Worm (Caenorhabditis elegans): ENCODE data around the gene set-3.

The set-3 gene

DNA sequence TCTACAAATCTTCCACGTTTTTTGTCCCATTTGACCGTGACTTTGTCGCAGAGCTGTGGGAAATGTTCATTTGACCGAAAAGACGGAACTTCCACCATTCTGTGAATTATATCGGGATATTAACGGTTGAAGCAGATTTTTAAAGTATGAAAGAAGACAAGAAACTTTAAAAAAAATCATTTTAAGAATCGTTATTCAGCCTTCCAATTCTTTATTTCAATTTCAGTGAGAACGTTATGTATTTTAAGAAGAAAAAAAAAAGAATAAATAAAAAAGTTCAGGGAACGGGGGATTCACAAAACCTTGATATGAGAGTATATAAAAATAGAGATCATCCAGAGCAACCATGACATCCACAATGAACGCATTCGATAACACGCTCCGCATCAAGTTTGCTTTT, at the start of gene set-3:
Gene set-3 (minus strand): TSS at position 101 of the 400 bp plus-strand sequence.
- TF ChIP-seq ets-7 (tag; optimal IDR thresholded peaks at IDR 0.05) (no peak), hmbx-1 (tag; optimal IDR thresholded peaks at IDR 0.05) (no peak), B0310.2 (tag; optimal IDR thresholded peaks at IDR 0.05) (no peak), sea-1 (GFP tag; conservative IDR thresholded peaks at IDR 0.05) (no peak), tbx-37 (GFP tag; conservative IDR thresholded peaks at IDR 0.05) (no peak), ceh-13 (GFP tag; optimal IDR thresholded peaks at IDR 0.05) (no peak), flt-1 (GFP tag; IDR thresholded peaks at IDR 0.05) (no peak), F13C5.2 (tag; optimal IDR thresholded peaks at IDR 0.05) (no peak), aly-1 (tag; optimal IDR thresholded peaks at IDR 0.05) (no peak), hnd-1 (tag; optimal IDR thresholded peaks at IDR 0.05) (no peak), hmg-4 (GFP tag; optimal IDR thresholded peaks at IDR 0.05) (no peak), ama-1 (optimal IDR thresholded peaks at IDR 0.05) (no peak)

DNA sequence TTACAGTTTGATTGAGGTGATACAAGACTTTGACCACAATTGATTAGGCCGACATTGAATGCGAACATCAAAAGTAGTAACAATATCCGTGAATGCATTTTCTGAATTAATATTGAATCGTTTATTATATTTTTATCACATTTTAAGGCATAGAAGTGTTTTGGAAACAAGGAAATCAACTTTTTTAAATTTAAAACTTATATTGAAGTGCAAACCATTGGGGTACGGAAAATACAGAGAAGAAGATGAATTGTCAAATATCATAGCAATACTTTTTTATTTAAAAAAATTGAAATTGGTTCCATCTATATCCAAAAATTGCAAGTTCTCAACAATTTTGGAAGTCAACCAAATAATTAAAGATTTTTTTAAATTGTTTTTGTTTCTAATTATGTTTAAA, 48.9 kb upstream of the set-3 start, which contains the start of gene T05G5.1:
Gene T05G5.1 (minus strand): TSS at position 101 of the 400 bp plus-strand sequence.
- no peak for TF ChIP-seq ceh-13 (GFP tag; optimal IDR thresholded peaks at IDR 0.05)
- TF ChIP-seq sea-1 (GFP tag; conservative IDR thresholded peaks at IDR 0.05), result no peak
- TF ChIP-seq aly-1 (tag; optimal IDR thresholded peaks at IDR 0.05), result no peak
- TF ChIP-seq flt-1 (GFP tag; IDR thresholded peaks at IDR 0.05), result no peak
- no peak for TF ChIP-seq tbx-11 (GFP tag; IDR thresholded peaks at IDR 0.05)

DNA sequence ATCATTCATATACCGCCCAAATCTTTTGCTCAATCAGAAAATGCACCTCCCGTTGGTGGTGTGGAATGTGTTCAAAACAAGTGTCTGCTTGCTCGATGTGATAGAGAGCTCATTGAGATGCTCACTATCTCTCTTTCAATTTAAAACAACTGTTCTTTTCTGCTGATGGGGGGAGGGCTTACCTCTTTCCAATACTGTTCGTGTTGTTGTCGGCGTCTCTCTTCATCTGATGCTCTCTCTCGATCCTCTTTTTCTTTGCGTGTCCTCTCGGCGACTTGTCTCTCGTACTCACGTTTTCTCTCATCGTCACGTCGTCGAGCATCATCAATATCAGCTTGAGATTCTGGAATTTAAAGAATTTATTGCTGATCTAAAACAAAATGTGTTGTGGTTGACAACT, 47.6 kb upstream of the set-3 start:
- TF ChIP-seq ceh-36 (tag; optimal IDR thresholded peaks at IDR 0.05), result no peak
- no peak for TF ChIP-seq ceh-13 (GFP tag; optimal IDR thresholded peaks at IDR 0.05)
- no peak for TF ChIP-seq aly-1 (tag; optimal IDR thresholded peaks at IDR 0.05)

DNA sequence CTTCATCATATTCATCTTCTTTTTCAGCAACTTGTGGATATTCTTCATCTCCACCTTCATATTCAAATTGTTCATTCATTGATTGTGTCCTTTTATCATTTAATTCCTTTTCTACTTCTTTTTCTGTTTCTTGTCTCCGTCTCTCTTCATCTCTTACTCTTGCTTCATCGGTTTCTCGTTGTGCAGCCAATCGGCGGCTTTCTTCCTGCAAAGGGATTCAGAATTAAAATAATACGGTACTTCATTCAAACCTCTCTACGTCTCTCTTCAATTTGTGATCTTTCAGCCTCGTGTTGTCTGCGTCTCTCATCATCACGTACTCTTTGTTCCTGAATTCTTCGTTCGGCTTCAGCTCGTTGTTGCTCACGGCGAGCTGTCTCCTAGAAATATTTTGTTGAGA, 46.3 kb upstream of the set-3 start:
- TF ChIP-seq hmg-4 (GFP tag; optimal IDR thresholded peaks at IDR 0.05), result no peak
- no peak for TF ChIP-seq aly-1 (tag; optimal IDR thresholded peaks at IDR 0.05)
- TF ChIP-seq tra-4 (tag; optimal IDR thresholded peaks at IDR 0.05), result no peak
- no peak for TF ChIP-seq pes-1 (GFP tag; IDR thresholded peaks at IDR 0.05)
- TF ChIP-seq ceh-36 (tag; optimal IDR thresholded peaks at IDR 0.05), result no peak
- no peak for TF ChIP-seq ama-1 (optimal IDR thresholded peaks at IDR 0.05)
- no peak for TF ChIP-seq tbx-11 (GFP tag; IDR thresholded peaks at IDR 0.05)
- TF ChIP-seq hnd-1 (tag; optimal IDR thresholded peaks at IDR 0.05), result no peak
- TF ChIP-seq tbx-37 (GFP tag; conservative IDR thresholded peaks at IDR 0.05), result no peak
- no peak for TF ChIP-seq ets-7 (tag; optimal IDR thresholded peaks at IDR 0.05)
- no peak for TF ChIP-seq scrt-1 (GFP tag; IDR thresholded peaks at IDR 0.05)
- no peak for TF ChIP-seq flt-1 (GFP tag; IDR thresholded peaks at IDR 0.05)
- TF ChIP-seq hmbx-1 (tag; optimal IDR thresholded peaks at IDR 0.05), result no peak
- TF ChIP-seq sea-1 (GFP tag; conservative IDR thresholded peaks at IDR 0.05), result no peak

DNA sequence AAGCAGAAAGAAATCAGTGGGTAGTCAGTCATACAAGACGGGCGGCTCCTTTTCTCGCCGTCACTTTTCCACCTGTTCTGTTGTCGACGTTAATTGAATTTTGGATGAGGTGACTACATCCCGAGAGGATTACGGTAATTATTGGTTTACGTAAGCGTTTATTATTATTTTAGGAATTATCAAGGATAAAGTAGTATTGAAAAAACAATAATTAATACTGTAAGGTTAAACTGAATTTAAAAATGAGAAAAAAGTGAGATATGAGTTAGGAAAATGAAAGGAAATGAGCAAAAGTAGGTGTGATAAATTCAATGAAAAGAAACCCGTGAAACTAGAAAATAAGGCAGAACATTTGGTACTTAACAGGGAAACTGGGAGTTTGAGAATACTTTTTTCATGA, 44.6 kb upstream of the set-3 start, which contains the start of gene hlh-4:
Gene hlh-4 (minus strand): TSS at position 101 of the 400 bp plus-strand sequence.
- TF ChIP-seq sea-1 (GFP tag; conservative IDR thresholded peaks at IDR 0.05) (no peak), B0310.2 (tag; optimal IDR thresholded peaks at IDR 0.05) (no peak), hmbx-1 (tag; optimal IDR thresholded peaks at IDR 0.05) (no peak), hnd-1 (tag; optimal IDR thresholded peaks at IDR 0.05) (no peak), aly-1 (tag; optimal IDR thresholded peaks at IDR 0.05) (no peak), hmg-4 (GFP tag; optimal IDR thresholded peaks at IDR 0.05) (no peak), tra-4 (tag; optimal IDR thresholded peaks at IDR 0.05) (no peak), ceh-13 (GFP tag; optimal IDR thresholded peaks at IDR 0.05) (no peak), pes-1 (GFP tag; IDR thresholded peaks at IDR 0.05) (no peak), tbx-11 (GFP tag; IDR thresholded peaks at IDR 0.05) (no peak), flt-1 (GFP tag; IDR thresholded peaks at IDR 0.05) (no peak), ets-7 (tag; optimal IDR thresholded peaks at IDR 0.05) (no peak), ama-1 (optimal IDR thresholded peaks at IDR 0.05) (no peak), tbx-37 (GFP tag; conservative IDR thresholded peaks at IDR 0.05) (no peak), scrt-1 (GFP tag; IDR thresholded peaks at IDR 0.05) (no peak), ceh-36 (tag; optimal IDR thresholded peaks at IDR 0.05) (no peak), F13C5.2 (tag; optimal IDR thresholded peaks at IDR 0.05) (no peak)

DNA sequence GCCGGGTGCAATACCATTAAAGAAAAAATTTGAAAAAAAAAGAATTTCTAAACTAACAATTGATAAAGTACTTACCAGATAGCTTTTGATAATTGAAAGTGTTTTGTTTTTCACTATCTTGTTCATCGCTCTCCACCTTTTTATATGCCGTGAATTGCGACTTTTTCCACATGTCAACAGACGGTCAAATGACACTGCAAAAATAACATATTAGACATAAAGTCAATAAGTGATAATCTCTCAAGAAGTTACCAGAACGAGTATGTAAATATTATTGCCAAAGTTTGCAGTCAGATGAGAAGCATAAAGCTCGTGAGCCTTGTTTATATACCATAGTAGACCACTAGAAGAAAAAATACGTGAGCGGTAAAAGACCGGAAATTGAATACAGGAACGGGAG, 41.5 kb upstream of the set-3 start, which contains the start of gene dao-6:
Gene dao-6 (minus strand): TSS at position 345 of the 400 bp plus-strand sequence.
- TF ChIP-seq hmbx-1 (tag; optimal IDR thresholded peaks at IDR 0.05) (no peak), aly-1 (tag; optimal IDR thresholded peaks at IDR 0.05) (no peak), F13C5.2 (tag; optimal IDR thresholded peaks at IDR 0.05) (no peak), tbx-11 (GFP tag; IDR thresholded peaks at IDR 0.05) (no peak), hnd-1 (tag; optimal IDR thresholded peaks at IDR 0.05) (no peak), ama-1 (optimal IDR thresholded peaks at IDR 0.05) (no peak)

DNA sequence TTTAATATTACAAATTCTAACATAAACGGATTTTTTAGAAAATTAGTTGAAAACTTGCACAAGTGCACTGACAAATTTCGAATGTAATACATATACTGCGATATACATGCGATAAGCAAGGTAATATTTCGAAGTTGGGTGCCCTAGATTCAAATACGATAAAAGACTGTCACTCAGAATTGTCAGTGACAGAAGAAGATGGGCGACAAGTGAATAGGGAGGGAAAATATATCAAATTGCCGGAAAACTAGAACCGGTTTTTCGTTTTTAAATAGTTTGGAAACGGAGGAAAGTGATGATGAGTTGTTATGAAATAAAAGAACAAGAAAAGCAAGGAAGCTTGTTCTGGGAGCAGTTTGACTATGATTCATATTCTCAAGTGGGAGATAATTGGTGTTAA, 39.7 kb upstream of the set-3 start:
- no peak for TF ChIP-seq B0310.2 (tag; optimal IDR thresholded peaks at IDR 0.05)
- TF ChIP-seq scrt-1 (GFP tag; IDR thresholded peaks at IDR 0.05), result no peak
- TF ChIP-seq hmbx-1 (tag; optimal IDR thresholded peaks at IDR 0.05), result no peak
- TF ChIP-seq tra-4 (tag; optimal IDR thresholded peaks at IDR 0.05), result no peak
- no peak for TF ChIP-seq tbx-37 (GFP tag; conservative IDR thresholded peaks at IDR 0.05)
- TF ChIP-seq aly-1 (tag; optimal IDR thresholded peaks at IDR 0.05), result no peak
- no peak for TF ChIP-seq ceh-36 (tag; optimal IDR thresholded peaks at IDR 0.05)
- no peak for TF ChIP-seq pes-1 (GFP tag; IDR thresholded peaks at IDR 0.05)

DNA sequence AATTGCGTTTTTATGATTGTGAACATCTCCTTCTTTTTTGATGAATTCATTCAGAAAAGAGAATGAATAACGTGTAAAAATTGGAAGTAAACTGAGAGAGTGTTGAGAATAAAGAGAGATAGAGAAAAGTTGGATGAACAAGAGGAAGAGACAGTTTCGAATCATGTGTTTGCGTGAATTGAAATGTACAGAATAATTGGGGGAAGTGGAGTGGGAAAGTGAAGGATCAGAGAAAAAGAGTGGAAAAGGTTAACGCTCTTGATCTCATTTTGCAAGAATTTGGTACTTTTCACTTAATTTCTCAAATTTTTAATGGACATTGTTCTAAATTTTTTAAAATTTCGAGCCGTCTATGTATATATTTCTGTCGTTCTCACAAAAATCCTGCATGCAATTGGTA, 39.0 kb upstream of the set-3 start:
- TF ChIP-seq sea-1 (GFP tag; conservative IDR thresholded peaks at IDR 0.05), result no peak
- TF ChIP-seq ceh-36 (tag; optimal IDR thresholded peaks at IDR 0.05), result no peak
- TF ChIP-seq hnd-1 (tag; optimal IDR thresholded peaks at IDR 0.05), result no peak
- no peak for TF ChIP-seq ets-7 (tag; optimal IDR thresholded peaks at IDR 0.05)
- TF ChIP-seq B0310.2 (tag; optimal IDR thresholded peaks at IDR 0.05), result no peak
- no peak for TF ChIP-seq F13C5.2 (tag; optimal IDR thresholded peaks at IDR 0.05)
- no peak for TF ChIP-seq pes-1 (GFP tag; IDR thresholded peaks at IDR 0.05)
- no peak for TF ChIP-seq ceh-13 (GFP tag; optimal IDR thresholded peaks at IDR 0.05)
- TF ChIP-seq tbx-11 (GFP tag; IDR thresholded peaks at IDR 0.05), result no peak
- TF ChIP-seq ama-1 (optimal IDR thresholded peaks at IDR 0.05), result no peak
- TF ChIP-seq scrt-1 (GFP tag; IDR thresholded peaks at IDR 0.05), result no peak
- no peak for TF ChIP-seq tbx-37 (GFP tag; conservative IDR thresholded peaks at IDR 0.05)
- TF ChIP-seq hmbx-1 (tag; optimal IDR thresholded peaks at IDR 0.05), result no peak

All from whole organism, early embryonic.